Worm (Caenorhabditis elegans) whole organism, L2 larva: ENCODE measurements around the gene F55G1.15.

Experiments used
- Y55F3AM.14 ChIP-seq: fragments of 200-800 bp; sonication (Bioruptor generic); optimal IDR thresholded peaks from 2 replicates; lab custom pipeline; 2018; ENCODE audit warnings: mild to moderate bottlenecking, missing genetic modification characterization, missing compliant biosample characterization
- ZK546.5 ChIP-seq: sonication (generic microtip); optimal IDR thresholded peaks from 2 replicates; lab custom pipeline; 2017; ENCODE audit warnings: missing biosample characterization, missing genetic modification characterization
- ama-1 ChIP-seq: fragments of 150-350 bp; optimal IDR thresholded peaks from 2 replicates; lab custom pipeline; 2018; ENCODE audit warnings: inconsistent platforms
- ceh-82 ChIP-seq: fragments of 150-350 bp; optimal IDR thresholded peaks from 2 replicates; lab custom pipeline; 2014; ENCODE audit warnings: missing biosample characterization, missing genetic modification characterization
- dmd-4 ChIP-seq: sonication (generic microtip); optimal IDR thresholded peaks from 2 replicates; lab custom pipeline; 2017; ENCODE audit warnings: missing biosample characterization, missing genetic modification characterization
- lin-11 ChIP-seq: fragments of 150-350 bp; sonication (generic microtip); optimal IDR thresholded peaks from 2 replicates; lab custom pipeline; 2014; ENCODE audit warnings: missing biosample characterization, missing genetic modification characterization, inconsistent platforms, mixed read lengths
- lin-13 ChIP-seq: fragments of 150-350 bp; optimal IDR thresholded peaks from 2 replicates; lab custom pipeline; 2014; ENCODE audit warnings: missing biosample characterization, missing genetic modification reagents, missing genetic modification characterization
- nhr-12 ChIP-seq: fragments of 150-350 bp; optimal IDR thresholded peaks from 2 replicates; lab custom pipeline; 2014; ENCODE audit warnings: missing biosample characterization, missing genetic modification characterization
- nhr-77 ChIP-seq: fragments of 150-350 bp; optimal IDR thresholded peaks from 2 replicates; lab custom pipeline; 2014; ENCODE audit warnings: missing biosample characterization, missing genetic modification characterization
- zag-1 ChIP-seq: fragments of 150-350 bp; optimal IDR thresholded peaks from 2 replicates; lab custom pipeline; 2014; ENCODE audit warnings: missing biosample characterization, missing genetic modification characterization

ce11 chrIV:7497205-7497604 lies 4.0 kb downstream of the F55G1.15 start:
- no peak for TF ChIP-seq ZK546.5 (tag; lab: Kevin White, UChicago)
- TF ChIP-seq Y55F3AM.14 (GFP tag; lab: Kevin White, UChicago): no peak
- TF ChIP-seq dmd-4 (tag; lab: Kevin White, UChicago): no peak
- no peak for TF ChIP-seq lin-11 (tag; lab: Kevin White, UChicago)
- no peak for TF ChIP-seq zag-1 (tag; lab: Kevin White, UChicago)
- TF ChIP-seq lin-13 (GFP tag; lab: Kevin White, UChicago): no peak
- TF ChIP-seq nhr-12 (tag; lab: Kevin White, UChicago): no peak
- TF ChIP-seq nhr-77 (tag; lab: Kevin White, UChicago): no peak
- TF ChIP-seq ama-1: no peak
- TF ChIP-seq ceh-82: no peak
